Fruit fly (Drosophila melanogaster) Kc167 (cell line): ENCODE measurements around the gene RFeSP.

Experiments
- Sin3A ChIP-seq: fragments of >200 bp; optimal IDR thresholded peaks from 2 replicates; lab custom pipeline; 2018; ENCODE audit warnings: missing external identifiers
- psq ChIP-seq: fragments of >200 bp; optimal IDR thresholded peaks from 2 replicates; lab custom pipeline; 2017; ENCODE audit warnings: missing external identifiers

- no peak for TF ChIP-seq Sin3A (lab: Kevin White, UChicago)
- no peak for TF ChIP-seq psq
Observed at dm6 chr2L:1574009-1574408, 40.0 kb downstream of the RFeSP start.
